Fruit fly (Drosophila melanogaster): ENCODE data around the gene path.

DNA sequence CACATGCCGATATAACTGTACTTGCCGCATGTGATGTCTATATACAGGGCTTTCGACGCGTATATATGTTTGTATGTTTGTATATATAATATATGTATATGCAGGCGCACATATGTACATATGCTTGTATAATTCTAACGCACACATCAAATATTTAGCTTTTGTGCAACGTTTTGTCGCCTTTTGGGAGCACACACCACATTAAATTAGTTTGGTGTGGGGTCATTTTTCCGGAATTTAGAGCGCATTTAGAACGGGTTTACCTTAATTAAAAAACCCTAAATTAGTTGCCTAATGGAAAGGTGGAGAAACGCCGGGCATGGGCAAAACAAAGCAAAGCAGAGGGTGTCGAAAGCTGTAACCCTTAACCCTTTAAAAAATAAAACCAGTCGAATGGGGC, 37.9 kb downstream of the path start:
- TF ChIP-seq psq (optimal IDR thresholded peaks at IDR 0.05) (no peak), Dll (optimal IDR thresholded peaks at IDR 0.05) (no peak), usp (GFP tag; optimal IDR thresholded peaks at IDR 0.05) (no peak), CG8478 (optimal IDR thresholded peaks at IDR 0.05) (no peak), pan (optimal IDR thresholded peaks at IDR 0.05) (no peak), EcR (GFP tag; optimal IDR thresholded peaks at IDR 0.05) (no peak)
